Worm (Caenorhabditis elegans) whole organism, young adult: ENCODE data around the gene nspg-14.

Source experiments
- C06A6.2 ChIP-seq: fragments of 200-800 bp; sonication (Bioruptor generic); conservative IDR thresholded peaks from 2 replicates; pipeline ENCODE4 v1.3.6; 2022; ENCODE audit warnings: missing genetic modification characterization, missing compliant biosample characterization
- D2030.7 ChIP-seq: fragments of 200-800 bp; sonication (Bioruptor generic); IDR thresholded peaks from 2 replicates; pipeline ENCODE4 v1.3.6; 2022; ENCODE audit warnings: missing genetic modification reagents, missing genetic modification characterization, missing compliant biosample characterization
- F22D6.2 ChIP-seq: sonication (generic microtip); optimal IDR thresholded peaks from 2 replicates; lab custom pipeline; 2016; ENCODE audit warnings: mild to moderate bottlenecking, missing genetic modification characterization, missing compliant biosample characterization
- F33H1.4 ChIP-seq: fragments of 200-800 bp; sonication (Bioruptor generic); IDR thresholded peaks from 2 replicates; pipeline ENCODE4 v1.3.6; 2022; ENCODE audit warnings: missing genetic modification reagents, missing genetic modification characterization, missing compliant biosample characterization
- K12H6.12 ChIP-seq: fragments of 200-800 bp; sonication (Bioruptor generic); optimal IDR thresholded peaks from 2 replicates; lab custom pipeline; 2018; ENCODE audit warnings: mild to moderate bottlenecking, missing genetic modification characterization, missing compliant biosample characterization
- Y56A3A.18 ChIP-seq: fragments of 200-800 bp; sonication (Bioruptor generic); IDR thresholded peaks from 2 replicates; pipeline ENCODE4 v1.3.6; 2022; ENCODE audit warnings: missing genetic modification reagents, missing genetic modification characterization, missing compliant biosample characterization
- Y67H2A.10 ChIP-seq: fragments of 200-800 bp; sonication (Bioruptor generic); conservative IDR thresholded peaks from 2 replicates; pipeline ENCODE4 v1.3.6; 2022; ENCODE audit warnings: missing genetic modification reagents, missing genetic modification characterization, missing compliant biosample characterization
- egl-44 ChIP-seq: fragments of 200-800 bp; sonication (Bioruptor generic); IDR thresholded peaks from 2 replicates; pipeline ENCODE4 v1.3.6; 2022; ENCODE audit warnings: missing genetic modification reagents, missing genetic modification characterization, missing compliant biosample characterization
- ets-4 ChIP-seq: fragments of 200-800 bp; sonication (Bioruptor generic); optimal IDR thresholded peaks from 2 replicates; lab custom pipeline; 2018; ENCODE audit warnings: mild to moderate bottlenecking, missing genetic modification characterization, missing compliant biosample characterization
- him-1 ChIP-seq: sonication (generic microtip); optimal IDR thresholded peaks from 2 replicates; lab custom pipeline; 2016; ENCODE audit warnings: missing genotype, missing genetic modification reagents, missing genetic modification characterization, missing compliant biosample characterization
- lin-40 ChIP-seq: sonication (generic microtip); optimal IDR thresholded peaks from 2 replicates; lab custom pipeline; 2016; ENCODE audit warnings: missing genetic modification characterization, mild to moderate bottlenecking, missing compliant biosample characterization, missing genotype, missing genetic modification reagents
- nfya-1 ChIP-seq: sonication (generic microtip); optimal IDR thresholded peaks from 2 replicates; lab custom pipeline; 2017; ENCODE audit warnings: antibody characterized with exemption, missing compliant biosample characterization, missing genetic modification characterization, borderline replicate concordance; ENCODE audit not compliant: insufficient read depth
- rcor-1 ChIP-seq: fragments of 200-800 bp; sonication (Bioruptor generic); IDR thresholded peaks from 2 replicates; pipeline ENCODE4 v1.3.6; 2022; ENCODE audit warnings: missing genetic modification reagents, missing genetic modification characterization, missing compliant biosample characterization
- rec-8 ChIP-seq, 2 experiments: sonication (generic microtip); optimal IDR thresholded peaks; 2 replicates each; lab custom pipeline; 2016; ENCODE audit warnings: mild to moderate bottlenecking in 2 of 2, missing genetic modification characterization in 2 of 2, missing genetic modification reagents in 2 of 2, missing genotype in 2 of 2, missing biosample characterization in 1 of 2, missing compliant biosample characterization in 1 of 2, moderate library complexity in 1 of 2
- rpc-1 ChIP-seq, 2 experiments: fragments of 150-350 bp in 1 of 2; sonication (generic microtip) in 1 of 2; optimal IDR thresholded peaks; 2 replicates each; lab custom pipeline; 2014 to 2018; ENCODE audit warnings: missing biosample characterization in 1 of 2, missing genetic modification characterization in 1 of 2, missing genetic modification reagents in 1 of 2, missing genotype in 1 of 2
- somi-1 ChIP-seq: fragments of 200-800 bp; sonication (Bioruptor generic); optimal IDR thresholded peaks from 2 replicates; lab custom pipeline; 2018; ENCODE audit warnings: mild to moderate bottlenecking, missing genetic modification characterization, missing compliant biosample characterization
- zfh-2 ChIP-seq: fragments of 200-800 bp; sonication (Bioruptor generic); conservative IDR thresholded peaks from 2 replicates; pipeline ENCODE4 v1.3.6; 2022; ENCODE audit warnings: missing genetic modification reagents, missing genetic modification characterization, missing compliant biosample characterization
- ztf-18 ChIP-seq: sonication (generic microtip); optimal IDR thresholded peaks from 2 replicates; lab custom pipeline; 2016; ENCODE audit warnings: missing genotype, mild to moderate bottlenecking, missing genetic modification characterization, missing compliant biosample characterization
- ztf-25 ChIP-seq: fragments of 200-800 bp; sonication (Bioruptor generic); IDR thresholded peaks from 2 replicates; pipeline ENCODE4 v1.3.6; 2022; ENCODE audit warnings: missing genetic modification reagents, missing genetic modification characterization, missing compliant biosample characterization

Gene nspg-14

DNA sequence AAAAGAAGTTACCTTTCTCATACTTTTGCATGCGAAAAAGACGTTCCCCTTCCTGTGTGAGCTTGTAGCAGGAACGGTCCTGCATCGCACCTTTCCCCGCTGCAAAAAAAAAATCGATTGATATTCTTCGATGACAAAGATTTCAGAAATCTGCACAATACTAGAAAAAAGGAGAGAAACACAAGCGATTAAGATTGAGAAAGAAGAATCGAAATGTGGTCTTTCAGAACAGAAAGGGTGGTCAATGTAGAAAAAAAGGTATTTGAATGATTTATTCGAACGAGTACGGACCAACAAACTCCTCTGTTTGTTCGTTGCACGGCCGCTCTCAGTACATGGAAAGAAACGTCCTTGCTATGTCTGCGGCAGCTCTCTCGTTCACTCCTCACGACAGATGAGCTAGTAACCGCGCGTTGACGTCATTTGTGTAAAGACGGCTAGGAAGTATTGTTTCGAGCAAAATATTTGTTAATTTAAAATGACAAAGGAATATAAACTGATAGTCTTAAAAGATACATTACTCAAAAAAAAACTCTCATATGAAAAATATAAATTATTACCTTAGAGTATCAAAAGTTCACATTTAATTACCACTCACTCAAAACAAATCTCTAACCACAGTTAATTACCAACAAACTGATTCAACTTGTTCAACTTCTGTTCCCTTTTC is 45.2 kb downstream of the nspg-14 start, which contains the start of gene ift-81:
TSS of gene ift-81 (plus strand) at position 620 of the 670 bp plus-strand sequence.
- TF ChIP-seq egl-44 (no peak), K12H6.12 (tag; lab: Kevin White, UChicago) (peak; percentile 10), lin-40 (tag; lab: Kevin White, UChicago) (peak; percentile 32), ztf-25 (GFP tag; lab: Robert Waterston, UW) (no peak), D2030.7 (no peak), F33H1.4 (GFP tag; lab: Robert Waterston, UW) (no peak), ztf-18 (tag; lab: Kevin White, UChicago) (peak; percentile 82)

DNA sequence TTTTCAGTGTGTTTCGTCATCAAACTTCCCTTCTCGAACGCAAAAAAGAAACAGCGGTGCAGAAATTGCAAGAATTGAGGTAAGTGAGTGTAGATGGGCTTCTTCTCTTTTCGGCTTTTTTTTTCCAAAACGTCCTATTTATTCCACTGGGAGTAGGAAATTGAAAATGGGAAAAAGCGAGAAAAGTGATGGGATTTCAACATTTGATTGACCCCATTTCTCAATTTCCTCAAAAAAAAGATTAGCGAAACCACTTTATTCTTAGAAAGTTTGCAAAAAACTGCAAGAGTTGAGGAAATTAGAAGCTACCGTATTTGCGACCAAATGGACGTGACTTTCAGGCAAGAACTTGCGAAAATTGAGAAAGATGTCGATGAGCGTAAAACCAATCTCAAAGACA is 50.7 kb downstream of the nspg-14 start, which contains the start of gene ags-3:
TSS of gene ags-3 (minus strand) at position 101 of the 400 bp plus-strand sequence.
- TF ChIP-seq C06A6.2 (GFP tag; lab: Robert Waterston, UW) (no peak), Y67H2A.10 (no peak), F22D6.2 (tag; lab: Kevin White, UChicago) (no peak), rec-8 (tag; optimal IDR thresholded peaks at IDR 0.05; lab: Kevin White, UChicago) (no peak), somi-1 (GFP tag; lab: Kevin White, UChicago) (no peak), rcor-1 (no peak), him-1 (tag; lab: Kevin White, UChicago) (no peak), nfya-1 (tag; lab: Kevin White, UChicago) (no peak), zfh-2 (GFP tag; lab: Robert Waterston, UW) (no peak), ets-4 (GFP tag; lab: Kevin White, UChicago) (no peak), Y56A3A.18 (GFP tag; lab: Robert Waterston, UW) (no peak), rpc-1 (optimal IDR thresholded peaks at IDR 0.05; lab: Kevin White, UChicago) (no peak), rpc-1 (tag; optimal IDR thresholded peaks at IDR 0.05; lab: Kevin White, UChicago) (no peak)
